Fruit fly (Drosophila melanogaster) whole organism: ENCODE data around the gene Axs.

Experiments
- pan ChIP-seq: fragments of >200 bp; optimal IDR thresholded peaks from 2 replicates; lab custom pipeline; 2017
- psq ChIP-seq: fragments of >200 bp; optimal IDR thresholded peaks from 2 replicates; lab custom pipeline; 2017
- usp ChIP-seq: fragments of >200 bp; optimal IDR thresholded peaks from 2 replicates; lab custom pipeline; 2017; ENCODE audit warnings: missing biosample characterization, missing genetic modification characterization, mixed read lengths

DNA sequence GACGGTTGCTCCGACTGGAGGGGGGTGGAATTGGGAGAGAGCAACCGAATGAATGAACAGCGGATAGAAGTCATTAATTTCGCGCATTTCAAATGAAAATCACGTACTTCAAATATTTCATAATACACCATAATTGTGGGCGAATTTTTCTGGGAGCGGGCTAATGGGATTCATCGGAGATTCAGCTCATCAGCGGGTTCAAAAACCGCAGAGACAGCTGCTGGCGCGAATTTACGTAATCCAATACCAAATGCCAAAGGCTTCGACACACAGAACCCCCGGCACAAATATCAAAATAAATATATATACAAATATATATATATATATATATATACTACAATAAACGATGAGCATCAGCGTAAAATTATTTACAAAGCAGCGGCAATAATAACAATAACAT lies 33.0 kb upstream of the Axs start:
- TF ChIP-seq usp, result no peak
- no peak for TF ChIP-seq pan (lab: Kevin White, UChicago)
- TF ChIP-seq psq (lab: Kevin White, UChicago), result no peak
